Fruit fly (Drosophila melanogaster): ENCODE results near the gene M1BP.

M1BP gene

DNA sequence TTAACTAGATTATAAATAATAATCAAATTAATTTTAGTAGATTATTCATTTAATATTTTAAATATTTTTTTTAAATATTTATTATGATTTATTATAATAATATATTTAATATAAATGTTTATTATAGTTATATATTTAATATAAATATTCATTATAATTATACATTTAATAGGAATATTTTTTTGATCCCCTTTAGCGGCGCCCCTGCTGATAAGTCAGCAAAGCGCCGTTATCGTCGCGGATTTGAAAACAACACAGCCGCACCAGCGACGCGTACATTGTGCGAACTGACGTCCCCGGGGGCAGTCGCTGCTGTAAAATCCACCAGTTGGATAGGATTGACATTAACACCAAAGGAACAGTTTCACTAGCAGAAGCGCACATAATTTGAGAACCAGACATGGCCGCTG is 18.8 kb downstream of the M1BP start, which contains the start of gene CG8112:
Gene CG8112, plus strand, starts transcription at position 212 of the 410 bp plus-strand sequence.
- peak; percentile 9 for TF ChIP-seq nom (GFP tag; optimal IDR thresholded peaks at IDR 0.05)
- no peak for TF ChIP-seq NK7.1 (GFP tag; optimal IDR thresholded peaks at IDR 0.05)
- TF ChIP-seq Drgx (GFP tag; IDR thresholded peaks at IDR 0.05): peak; percentile 35; the same call in 1 of the 2 replicates
- TF ChIP-seq CG4424 (GFP tag; optimal IDR thresholded peaks at IDR 0.05): no peak
- TF ChIP-seq CG10209 (GFP tag; optimal IDR thresholded peaks at IDR 0.05): peak; percentile 16
- peak; percentile 48 for TF ChIP-seq CG18599 (GFP tag; optimal IDR thresholded peaks at IDR 0.05)
- no peak for TF ChIP-seq so (GFP tag; IDR thresholded peaks at IDR 0.05)
- TF ChIP-seq CG8924 (tag; optimal IDR thresholded peaks at IDR 0.05): peak; percentile 44
- peak; percentile 7 for TF ChIP-seq Vsx1 (GFP tag; optimal IDR thresholded peaks at IDR 0.05)
- TF ChIP-seq sens (GFP tag): peak; percentile 12
- peak; percentile 47 for TF ChIP-seq CG13424 (tag; optimal IDR thresholded peaks at IDR 0.05)
- TF ChIP-seq gro (GFP tag; optimal IDR thresholded peaks at IDR 0.05): no peak
- TF ChIP-seq dysf (GFP tag; IDR thresholded peaks at IDR 0.05): no peak
- TF ChIP-seq CG31441 (GFP tag; IDR thresholded peaks at IDR 0.05): 0 out of 2 replicates have a peak, but pooled peaks have one; percentile 23
- TF ChIP-seq grau (tag; optimal IDR thresholded peaks at IDR 0.05): peak; percentile 51
- TF ChIP-seq H15 (GFP tag; IDR thresholded peaks at IDR 0.05): no peak
- TF ChIP-seq vfl (GFP tag; optimal IDR thresholded peaks at IDR 0.05): no peak
- TF ChIP-seq CG13775 (GFP tag; optimal IDR thresholded peaks at IDR 0.05): peak; percentile 23
- TF ChIP-seq CG18262 (tag; optimal IDR thresholded peaks at IDR 0.05): peak; percentile 57
- TF ChIP-seq CrebB (tag; optimal IDR thresholded peaks at IDR 0.05): no peak
- TF ChIP-seq CG17829 (tag; optimal IDR thresholded peaks at IDR 0.05): peak; percentile 21
- TF ChIP-seq fd96Cb (tag; optimal IDR thresholded peaks at IDR 0.05): peak; percentile 13
- TF ChIP-seq cwo (GFP tag; optimal IDR thresholded peaks at IDR 0.05): peak; percentile 24
- peak in 1 of 3 experiments; percentile 2 for TF ChIP-seq lola (GFP tag; optimal IDR thresholded peaks at IDR 0.05)
- peak; percentile 6 for TF ChIP-seq Nf-YB (GFP tag; optimal IDR thresholded peaks at IDR 0.05)
- TF ChIP-seq Meics (GFP tag; optimal IDR thresholded peaks at IDR 0.05): peak; percentile 54
- TF ChIP-seq Fer3 (tag; optimal IDR thresholded peaks at IDR 0.05): peak; percentile 30
- 0 out of 3 replicates have a peak, but pooled peaks have one; percentile 22 for TF ChIP-seq Aef1 (GFP tag; IDR thresholded peaks at IDR 0.05)
- no peak for TF ChIP-seq CG8089 (GFP tag; optimal IDR thresholded peaks at IDR 0.05)
- TF ChIP-seq ap (GFP tag; IDR thresholded peaks at IDR 0.05): 0 out of 2 replicates have a peak, but pooled peaks have one; percentile 13
- peak; percentile 34 for TF ChIP-seq CG2712 (tag; optimal IDR thresholded peaks at IDR 0.05)
- TF ChIP-seq ATbp (GFP tag; optimal IDR thresholded peaks at IDR 0.05): peak; percentile 15
- peak; percentile 5 for TF ChIP-seq gcm (GFP tag; optimal IDR thresholded peaks at IDR 0.05)
- TF ChIP-seq maf-S (GFP tag; optimal IDR thresholded peaks at IDR 0.05): no peak
- TF ChIP-seq HLH4C (GFP tag; IDR thresholded peaks at IDR 0.05; ENCODE audit: partially characterized antibody): no peak
- TF ChIP-seq ERR (GFP tag; optimal IDR thresholded peaks at IDR 0.05): no peak
- peak; percentile 64 for TF ChIP-seq gem (tag; optimal IDR thresholded peaks at IDR 0.05)
- peak; percentile 24 for TF ChIP-seq CG6813 (GFP tag; optimal IDR thresholded peaks at IDR 0.05)
- TF ChIP-seq Sox102F (GFP tag; optimal IDR thresholded peaks at IDR 0.05): peak; percentile 33
- no peak for TF ChIP-seq mld (GFP tag; IDR thresholded peaks at IDR 0.05; ENCODE audit: partially characterized antibody)
- TF ChIP-seq CG3281 (GFP tag; optimal IDR thresholded peaks at IDR 0.05): peak; percentile 19
- TF ChIP-seq ac (GFP tag; optimal IDR thresholded peaks at IDR 0.05): no peak
- peak; percentile 21 for TF ChIP-seq CG17385 (GFP tag; optimal IDR thresholded peaks at IDR 0.05)
- 0 out of 2 replicates have a peak, but pooled peaks have one; percentile 21 for TF ChIP-seq CG9932 (GFP tag; IDR thresholded peaks at IDR 0.05)
- TF ChIP-seq Asciz (GFP tag; optimal IDR thresholded peaks at IDR 0.05): peak; percentile 12
- TF ChIP-seq Lim3 (GFP tag; IDR thresholded peaks at IDR 0.05): no peak
- TF ChIP-seq CG13287 (GFP tag; IDR thresholded peaks at IDR 0.05; ENCODE audit: partially characterized antibody): no peak
- TF ChIP-seq oc (tag; optimal IDR thresholded peaks at IDR 0.05): no peak
- TF ChIP-seq z (GFP tag; IDR thresholded peaks at IDR 0.05): no peak

Measured in whole organism, embryonic.